Fruit fly (Drosophila melanogaster) whole organism, embryonic: ENCODE results near the gene ppk.
A peak's percentile ranks its signal among the peaks of the same experiment; 100 is the strongest.

Experiments used
- Antp ChIP-seq: fragments of 200-800 bp; sonication (Bioruptor generic); optimal IDR thresholded peaks from 3 replicates; lab custom pipeline; 2016; ENCODE audit warnings: missing biosample characterization, missing genetic modification characterization
- CG10209 ChIP-seq: fragments of 200-800 bp; sonication (Bioruptor generic); optimal IDR thresholded peaks from 3 replicates; lab custom pipeline; 2017; ENCODE audit warnings: missing biosample characterization, mild to moderate bottlenecking, missing genetic modification characterization, missing genetic modification reagents
- CG11695 ChIP-seq: fragments of 200-800 bp; sonication (Bioruptor generic); IDR thresholded peaks from 3 replicates; pipeline ENCODE4 v1.3.6; 2022; ENCODE audit warnings: missing biosample characterization, missing genetic modification characterization
- CG1602 ChIP-seq: fragments of 200-800 bp; sonication (Bioruptor generic); optimal IDR thresholded peaks from 3 replicates; lab custom pipeline; 2016; ENCODE audit warnings: missing biosample characterization, missing genetic modification characterization
- CG16815 ChIP-seq: fragments of 200-800 bp; sonication (Bioruptor generic); optimal IDR thresholded peaks from 3 replicates; lab custom pipeline; 2017; ENCODE audit warnings: missing biosample characterization, mild to moderate bottlenecking, missing genetic modification characterization
- CG17328 ChIP-seq: fragments of 200-800 bp; sonication (Bioruptor generic); IDR thresholded peaks from 2 replicates; pipeline ENCODE4 v1.3.6; 2022; ENCODE audit warnings: missing biosample characterization, missing genetic modification characterization
- CG17912 ChIP-seq: fragments of 200-800 bp; sonication (Bioruptor generic); optimal IDR thresholded peaks from 2 replicates; lab custom pipeline; 2018; ENCODE audit warnings: missing biosample characterization, mild to moderate bottlenecking, missing genetic modification characterization
- CG2202 ChIP-seq: fragments of 200-800 bp; sonication (Bioruptor generic); optimal IDR thresholded peaks from 2 replicates; lab custom pipeline; 2018; ENCODE audit warnings: missing biosample characterization, mild to moderate bottlenecking, missing genetic modification characterization
- CG31365 ChIP-seq: fragments of 200-800 bp; sonication (Bioruptor generic); optimal IDR thresholded peaks from 2 replicates; lab custom pipeline; 2018; ENCODE audit warnings: missing biosample characterization, mild to moderate bottlenecking, missing genetic modification characterization
- CG3726 ChIP-seq: fragments of 200-800 bp; sonication (Bioruptor generic); IDR thresholded peaks from 3 replicates; pipeline ENCODE4, ENCODE4 v1.3.6; 2022; ENCODE audit warnings: missing biosample characterization, missing genetic modification characterization
- CG3838 ChIP-seq: fragments of 200-800 bp; sonication (Bioruptor generic); optimal IDR thresholded peaks from 3 replicates; lab custom pipeline; 2016; ENCODE audit warnings: missing biosample characterization, missing genetic modification characterization
- CG4360 ChIP-seq: fragments of 200-800 bp; sonication (Bioruptor generic); IDR thresholded peaks from 2 replicates; pipeline ENCODE4 v1.3.6; 2022; ENCODE audit warnings: missing biosample characterization, missing genetic modification characterization
- CG43689 ChIP-seq: fragments of 200-800 bp; sonication (Bioruptor generic); IDR thresholded peaks from 2 replicates; pipeline ENCODE4 v1.3.6; 2022; ENCODE audit warnings: missing biosample characterization, missing genetic modification characterization
- CG4854 ChIP-seq: fragments of 200-800 bp; sonication (Bioruptor generic); optimal IDR thresholded peaks from 2 replicates; lab custom pipeline; 2016; ENCODE audit warnings: missing biosample characterization, missing genetic modification characterization, inconsistent platforms
- CG6683 ChIP-seq: fragments of 200-800 bp; sonication (Bioruptor generic); optimal IDR thresholded peaks from 2 replicates; lab custom pipeline; 2017; ENCODE audit warnings: missing biosample characterization, mild to moderate bottlenecking, missing genetic modification characterization, missing genetic modification reagents
- CG8290 ChIP-seq, 3 experiments: fragments of 200-800 bp; sonication (Bioruptor generic); optimal IDR thresholded peaks; 2 replicates each; lab custom pipeline; 2016 to 2019; ENCODE audit warnings: missing biosample characterization in 3 of 3, missing genetic modification characterization in 3 of 3, mild to moderate bottlenecking in 2 of 3, moderate library complexity in 1 of 3
- CG8388 ChIP-seq: fragments of 200-800 bp; sonication (Bioruptor generic); optimal IDR thresholded peaks from 2 replicates; lab custom pipeline; 2019; ENCODE audit warnings: missing biosample characterization, mild to moderate bottlenecking, missing genetic modification characterization, moderate library complexity
- Fer3 ChIP-seq: fragments of 200-800 bp; sonication (Bioruptor generic); optimal IDR thresholded peaks from 2 replicates; lab custom pipeline; 2018; ENCODE audit warnings: missing biosample characterization, mild to moderate bottlenecking, missing genetic modification characterization, moderate library complexity
- HLH3B ChIP-seq: fragments of 200-800 bp; sonication (Bioruptor generic); IDR thresholded peaks from 2 replicates; pipeline ENCODE4 v1.3.6; 2022; ENCODE audit warnings: missing biosample characterization, missing genetic modification characterization
- HLH4C ChIP-seq: fragments of 200-800 bp; sonication (Bioruptor generic); IDR thresholded peaks from 3 replicates; pipeline ENCODE4 v1.3.6; 2022; ENCODE audit warnings: missing biosample characterization, missing genetic modification characterization; ENCODE audit not compliant: partially characterized antibody
- Hr51 ChIP-seq, 2 experiments: fragments of 200-800 bp; sonication (Bioruptor generic); optimal IDR thresholded peaks; 2 replicates in 1 of 2; 3 replicates in 1 of 2; lab custom pipeline; 2016 to 2018; ENCODE audit warnings: missing biosample characterization in 2 of 2, missing genetic modification characterization in 2 of 2, mild to moderate bottlenecking in 1 of 2, moderate library complexity in 1 of 2
- Med ChIP-seq: fragments of 200-800 bp; sonication (Bioruptor generic); peaks from one replicate; lab custom pipeline; 2016; ENCODE audit warnings: missing biosample characterization, missing genetic modification characterization, mild to moderate bottlenecking, inconsistent platforms, moderate library complexity
- PHDP ChIP-seq: fragments of 200-800 bp; sonication (Bioruptor generic); optimal IDR thresholded peaks from 3 replicates; lab custom pipeline; 2018; ENCODE audit warnings: missing biosample characterization, mild to moderate bottlenecking, missing genetic modification characterization, moderate library complexity
- Pdp1 ChIP-seq, 2 experiments: fragments of 200-800 bp; sonication (Bioruptor generic); optimal IDR thresholded peaks; 3 replicates each; lab custom pipeline; 2016; ENCODE audit warnings: missing biosample characterization in 2 of 2, missing genetic modification characterization in 2 of 2, mild to moderate bottlenecking in 1 of 2, moderate library complexity in 1 of 2
- Sox100B ChIP-seq: fragments of 200-800 bp; sonication (Bioruptor generic); optimal IDR thresholded peaks from 3 replicates; lab custom pipeline; 2018; ENCODE audit warnings: missing biosample characterization, mild to moderate bottlenecking, missing genetic modification characterization
- Vsx1 ChIP-seq: fragments of 200-800 bp; sonication (Bioruptor generic); optimal IDR thresholded peaks from 2 replicates; lab custom pipeline; 2017; ENCODE audit warnings: missing biosample characterization, mild to moderate bottlenecking, missing genetic modification characterization, missing genetic modification reagents
- al ChIP-seq: fragments of 200-800 bp; sonication (Bioruptor generic); IDR thresholded peaks from 2 replicates; pipeline ENCODE4 v1.3.6; 2022; ENCODE audit warnings: missing biosample characterization, missing genetic modification characterization
- az2 ChIP-seq: fragments of 200-800 bp; sonication (Bioruptor generic); optimal IDR thresholded peaks from 3 replicates; lab custom pipeline; 2016; ENCODE audit warnings: missing biosample characterization, missing genetic modification characterization
- bcd ChIP-seq: fragments of 200-800 bp; sonication (Bioruptor generic); optimal IDR thresholded peaks from 2 replicates; lab custom pipeline; 2017; ENCODE audit warnings: missing biosample characterization, mild to moderate bottlenecking, missing genetic modification characterization
- btn ChIP-seq: fragments of 200-800 bp; sonication (Bioruptor generic); optimal IDR thresholded peaks from 2 replicates; lab custom pipeline; 2016; ENCODE audit warnings: missing biosample characterization, missing genetic modification characterization
- cg ChIP-seq: fragments of 200-800 bp; sonication (Bioruptor generic); optimal IDR thresholded peaks from 3 replicates; lab custom pipeline; 2019; ENCODE audit warnings: missing biosample characterization, mild to moderate bottlenecking, missing genetic modification characterization, moderate library complexity
- fd3F ChIP-seq: fragments of 200-800 bp; sonication (Bioruptor generic); optimal IDR thresholded peaks from 2 replicates; lab custom pipeline; 2018; ENCODE audit warnings: missing biosample characterization, mild to moderate bottlenecking, missing genetic modification characterization, moderate library complexity
- gcm ChIP-seq: fragments of 200-800 bp; sonication (Bioruptor generic); optimal IDR thresholded peaks from 2 replicates; lab custom pipeline; 2019; ENCODE audit warnings: missing biosample characterization, mild to moderate bottlenecking, missing genetic modification characterization, moderate library complexity
- gcm2 ChIP-seq: fragments of 200-800 bp; sonication (Bioruptor generic); optimal IDR thresholded peaks from 2 replicates; lab custom pipeline; 2016; ENCODE audit warnings: missing biosample characterization, missing genetic modification characterization
- gsb-n ChIP-seq: fragments of 200-800 bp; sonication (Bioruptor generic); optimal IDR thresholded peaks from 3 replicates; lab custom pipeline; 2018; ENCODE audit warnings: missing biosample characterization, mild to moderate bottlenecking, missing genetic modification characterization
- jigr1 ChIP-seq: fragments of 200-800 bp; sonication (Bioruptor generic); IDR thresholded peaks from 3 replicates; pipeline ENCODE4 v1.3.6; 2022; ENCODE audit warnings: missing biosample characterization, missing genetic modification characterization
- jumu ChIP-seq: fragments of 200-800 bp; sonication (Bioruptor generic); optimal IDR thresholded peaks from 3 replicates; lab custom pipeline; 2016; ENCODE audit warnings: missing biosample characterization, missing genetic modification characterization
- kay ChIP-seq: fragments of 200-800 bp; sonication (Bioruptor generic); optimal IDR thresholded peaks from 2 replicates; lab custom pipeline; 2016; ENCODE audit warnings: missing biosample characterization, missing genetic modification characterization
- lab ChIP-seq: fragments of 200-800 bp; sonication (Bioruptor generic); optimal IDR thresholded peaks from 3 replicates; lab custom pipeline; 2017; ENCODE audit warnings: missing biosample characterization, missing genetic modification characterization, mild to moderate bottlenecking, moderate library complexity, missing genetic modification reagents
- lola ChIP-seq, 3 experiments: fragments of >200 bp in 2 of 3; fragments of 200-800 bp in 1 of 3; sonication (Bioruptor generic) in 1 of 3; optimal IDR thresholded peaks; 2 replicates each; lab custom pipeline; 2017 to 2019; ENCODE audit warnings: missing biosample characterization in 3 of 3, missing genetic modification characterization in 3 of 3, mild to moderate bottlenecking in 1 of 3, moderate library complexity in 1 of 3
- peb ChIP-seq: fragments of 200-800 bp; sonication (Bioruptor generic); IDR thresholded peaks from 2 replicates; pipeline ENCODE4 v1.3.6; 2022; ENCODE audit warnings: missing biosample characterization, missing genetic modification characterization
- repo ChIP-seq: fragments of 200-800 bp; sonication (Bioruptor generic); optimal IDR thresholded peaks from 2 replicates; lab custom pipeline; 2016; ENCODE audit warnings: missing biosample characterization, missing genetic modification characterization
- sisA ChIP-seq: fragments of 200-800 bp; sonication (Bioruptor generic); IDR thresholded peaks from 2 replicates; pipeline ENCODE4 v1.3.6; 2022; ENCODE audit warnings: missing biosample characterization, missing genetic modification characterization
- tll ChIP-seq, 2 experiments: fragments of 200-800 bp in 1 of 2; fragments of >200 bp in 1 of 2; sonication (Bioruptor generic) in 1 of 2; optimal IDR thresholded peaks; 2 replicates each; lab custom pipeline; 2017 to 2019; ENCODE audit warnings: missing biosample characterization in 2 of 2, missing genetic modification characterization in 2 of 2, mild to moderate bottlenecking in 1 of 2, moderate library complexity in 1 of 2
- toy ChIP-seq: fragments of 200-800 bp; sonication (Bioruptor generic); IDR thresholded peaks from 2 replicates; pipeline ENCODE4 v1.3.6; 2022; ENCODE audit warnings: missing biosample characterization, missing genetic modification characterization
- unc-4 ChIP-seq: fragments of 200-800 bp; sonication (Bioruptor generic); IDR thresholded peaks from 2 replicates; pipeline ENCODE4 v1.3.6; 2022; ENCODE audit warnings: missing biosample characterization, missing genetic modification characterization; ENCODE audit not compliant: partially characterized antibody

ppk gene

DNA sequence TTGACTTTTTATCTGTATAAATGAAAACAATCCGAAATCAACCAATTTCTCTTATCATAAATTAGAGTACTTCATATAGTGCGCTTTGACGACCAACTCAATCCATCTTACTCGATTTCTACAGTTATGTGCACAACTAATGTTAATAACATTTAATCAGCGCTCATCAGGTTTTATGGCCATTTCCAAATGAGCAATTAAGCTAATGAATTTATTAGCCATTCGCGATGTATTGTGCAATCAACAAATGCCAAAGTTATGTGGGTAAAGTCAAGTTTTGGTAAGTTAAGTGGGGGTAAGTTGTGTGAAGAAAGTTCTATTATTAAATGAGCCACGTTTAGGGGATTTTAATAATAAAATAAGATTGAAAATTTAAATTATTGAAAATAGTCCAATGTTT lies 12.6 kb upstream of the ppk start (continued):
- no peak for TF ChIP-seq CG8290 (GFP tag; optimal IDR thresholded peaks at IDR 0.05; lab: Kevin White, UChicago)
- peak in 1 of 2 experiments; percentile 18 for TF ChIP-seq CG8290 (tag; optimal IDR thresholded peaks at IDR 0.05; lab: Kevin White, UChicago)
- TF ChIP-seq CG8388 (GFP tag; lab: Kevin White, UChicago) = no peak
- TF ChIP-seq CG43689 (GFP tag; lab: Robert Waterston, UW) = no peak
- no peak for TF ChIP-seq CG11695
- TF ChIP-seq jumu (GFP tag; lab: Kevin White, UChicago) = no peak
- no peak for TF ChIP-seq unc-4
- TF ChIP-seq az2 (GFP tag; lab: Kevin White, UChicago) = no peak
- no peak for TF ChIP-seq CG3726 (GFP tag; lab: Robert Waterston, UW)
- TF ChIP-seq CG4360 = no peak
- no peak for TF ChIP-seq Vsx1 (GFP tag; lab: Kevin White, UChicago)
- TF ChIP-seq fd3F (GFP tag; lab: Kevin White, UChicago) = no peak
- TF ChIP-seq CG4854 (GFP tag; lab: Kevin White, UChicago) = no peak
- peak in 1 of 2 experiments; percentile 61 for TF ChIP-seq Pdp1 (GFP tag; optimal IDR thresholded peaks at IDR 0.05; lab: Kevin White, UChicago)
- no peak for TF ChIP-seq HLH3B (GFP tag; lab: Robert Waterston, UW)
- TF ChIP-seq repo = no peak
- TF ChIP-seq HLH4C (GFP tag; lab: Robert Waterston, UW) = no peak
- no peak for TF ChIP-seq CG31365 (tag; lab: Kevin White, UChicago)
- no peak for TF ChIP-seq jigr1 (GFP tag; lab: Robert Waterston, UW)
- TF ChIP-seq gcm2 = no peak
- TF ChIP-seq cg (GFP tag; lab: Kevin White, UChicago) = no peak
- no peak for TF ChIP-seq PHDP (tag; lab: Kevin White, UChicago)
- TF ChIP-seq CG3838 (GFP tag; lab: Kevin White, UChicago) = no peak
- TF ChIP-seq lab = peak; percentile 7
- TF ChIP-seq tll (GFP tag; optimal IDR thresholded peaks at IDR 0.05; lab: Kevin White, UChicago) = no peak
- no peak for TF ChIP-seq btn (GFP tag; lab: Kevin White, UChicago)
- TF ChIP-seq lola (GFP tag; optimal IDR thresholded peaks at IDR 0.05; lab: Kevin White, UChicago) = no peak
- TF ChIP-seq kay (GFP tag; lab: Kevin White, UChicago) = no peak
- TF ChIP-seq gsb-n = no peak
- no peak for TF ChIP-seq CG16815 (GFP tag; lab: Kevin White, UChicago)
- TF ChIP-seq Med (GFP tag; lab: Kevin White, UChicago) = peak; percentile 2
- no peak for TF ChIP-seq Hr51 (GFP tag; optimal IDR thresholded peaks at IDR 0.05; lab: Kevin White, UChicago)
- TF ChIP-seq CG17912 (GFP tag; lab: Kevin White, UChicago) = no peak
- TF ChIP-seq toy (GFP tag; lab: Robert Waterston, UW) = no peak
- TF ChIP-seq Antp (GFP tag; lab: Kevin White, UChicago) = no peak
- TF ChIP-seq gcm = no peak
- TF ChIP-seq CG10209 (GFP tag; lab: Kevin White, UChicago) = no peak
- TF ChIP-seq CG2202 (tag; lab: Kevin White, UChicago) = no peak
- no peak for TF ChIP-seq CG17328 (GFP tag; lab: Robert Waterston, UW)
- TF ChIP-seq Fer3 = peak; percentile 9
- no peak for TF ChIP-seq al (GFP tag; lab: Robert Waterston, UW)
- no peak for TF ChIP-seq bcd (GFP tag; lab: Kevin White, UChicago)
- TF ChIP-seq peb (GFP tag; lab: Robert Waterston, UW) = no peak
- TF ChIP-seq CG1602 (GFP tag; lab: Kevin White, UChicago) = no peak
- no peak for TF ChIP-seq CG6683 (GFP tag; lab: Kevin White, UChicago)
- TF ChIP-seq sisA (GFP tag; lab: Robert Waterston, UW) = no peak
- TF ChIP-seq Sox100B (GFP tag; lab: Kevin White, UChicago) = no peak
